Worm (Caenorhabditis elegans) whole organism, L2 larva: Measurements from ENCODE around the gene M60.4.

Source experiments
- C34F6.9 ChIP-seq: fragments of 150-350 bp; optimal IDR thresholded peaks from 2 replicates; lab custom pipeline; 2014; ENCODE audit warnings: missing biosample characterization, missing genetic modification characterization
- aly-2 ChIP-seq: fragments of 150-350 bp; optimal IDR thresholded peaks from 2 replicates; lab custom pipeline; 2014; ENCODE audit warnings: missing biosample characterization, missing genetic modification characterization
- ama-1 ChIP-seq: fragments of 150-350 bp; optimal IDR thresholded peaks from 2 replicates; lab custom pipeline; 2018; ENCODE audit warnings: inconsistent platforms
- egl-27 ChIP-seq: sonication (generic microtip); optimal IDR thresholded peaks from 3 replicates; lab custom pipeline; 2017; ENCODE audit warnings: missing biosample characterization, missing genetic modification reagents, missing genetic modification characterization
- nhr-11 ChIP-seq: fragments of 150-350 bp; optimal IDR thresholded peaks from 2 replicates; lab custom pipeline; 2014; ENCODE audit warnings: missing biosample characterization, missing genetic modification characterization
- nhr-237 ChIP-seq: fragments of 150-350 bp; optimal IDR thresholded peaks from 2 replicates; lab custom pipeline; 2014; ENCODE audit warnings: missing biosample characterization, missing genetic modification characterization
- snpc-4 ChIP-seq: fragments of 150-350 bp; optimal IDR thresholded peaks from 2 replicates; lab custom pipeline; 2014; ENCODE audit warnings: missing biosample characterization, missing genetic modification characterization
- unc-62 ChIP-seq: fragments of 150-350 bp; optimal IDR thresholded peaks from 2 replicates; lab custom pipeline; 2014; ENCODE audit warnings: missing biosample characterization, missing genetic modification reagents, missing genetic modification characterization

DNA sequence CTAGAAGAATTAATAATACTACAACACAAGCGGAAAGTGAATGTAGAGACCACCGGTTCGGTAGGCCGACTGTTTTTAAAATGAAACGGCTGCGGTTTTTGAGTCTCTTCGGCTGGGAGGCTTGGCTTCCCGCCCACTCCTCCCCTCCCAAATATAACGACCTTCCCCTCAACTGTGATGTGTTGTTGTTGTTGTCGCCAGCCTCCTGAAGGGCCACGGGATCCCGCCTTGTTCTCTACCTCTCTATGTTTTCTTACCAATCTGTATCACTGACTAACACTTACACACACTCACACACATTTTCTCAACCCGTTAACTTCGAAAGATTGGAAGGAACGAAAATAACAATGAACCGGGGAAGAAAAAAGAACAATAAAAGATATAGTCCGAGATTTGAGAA is 2.6 kb downstream of the M60.4 start:
- TF ChIP-seq snpc-4: no peak
- TF ChIP-seq ama-1 (lab: Kevin White, UChicago): peak; percentile 52
- TF ChIP-seq nhr-11 (tag; lab: Kevin White, UChicago): no peak
- TF ChIP-seq unc-62 (GFP tag; lab: Kevin White, UChicago): no peak
- TF ChIP-seq egl-27 (tag; lab: Kevin White, UChicago): no peak
- no peak for TF ChIP-seq C34F6.9 (tag; lab: Kevin White, UChicago)
- TF ChIP-seq aly-2 (tag; lab: Kevin White, UChicago): no peak
- no peak for TF ChIP-seq nhr-237
